Fruit fly (Drosophila melanogaster) whole organism, adult: Measurements from ENCODE around the gene CG31601.

Experiments
- CG11617 ChIP-seq: fragments of 200-800 bp; sonication (Bioruptor generic); optimal IDR thresholded peaks from 2 replicates; lab custom pipeline; 2017; ENCODE audit warnings: mild to moderate bottlenecking, missing biosample characterization, missing genetic modification reagents, missing genetic modification characterization
- CG14711 ChIP-seq: fragments of 200-800 bp; sonication (Bioruptor generic); optimal IDR thresholded peaks from 2 replicates; lab custom pipeline; 2018; ENCODE audit warnings: missing biosample characterization, mild to moderate bottlenecking, missing genetic modification characterization, moderate library complexity
- CG7101 ChIP-seq: fragments of 200-800 bp; sonication (Bioruptor generic); optimal IDR thresholded peaks from 2 replicates; lab custom pipeline; 2018; ENCODE audit warnings: missing biosample characterization, mild to moderate bottlenecking, missing genetic modification characterization, moderate library complexity
- Crg-1 ChIP-seq: fragments of 200-800 bp; sonication (Bioruptor generic); optimal IDR thresholded peaks from 2 replicates; lab custom pipeline; 2016; ENCODE audit warnings: missing biosample characterization, missing genetic modification characterization
- kay ChIP-seq: fragments of 200-800 bp; sonication (Bioruptor generic); peaks from one replicate; lab custom pipeline; 2016; ENCODE audit warnings: missing biosample characterization, missing genetic modification characterization, borderline replicate concordance
- pad ChIP-seq: fragments of 200-800 bp; sonication (Bioruptor generic); optimal IDR thresholded peaks from 3 replicates; lab custom pipeline; 2017; ENCODE audit warnings: missing biosample characterization, missing genetic modification characterization, mild to moderate bottlenecking, moderate library complexity, missing genetic modification reagents

- TF ChIP-seq pad (GFP tag; lab: Kevin White, UChicago), result no peak
- TF ChIP-seq kay, result no peak
- no peak for TF ChIP-seq CG11617
- no peak for TF ChIP-seq CG14711 (tag; lab: Kevin White, UChicago)
- no peak for TF ChIP-seq Crg-1 (GFP tag; lab: Kevin White, UChicago)
- no peak for TF ChIP-seq CG7101
These were observed 10.5 kb upstream of the CG31601 start, which contains the start of gene CG34173 for dm6 chr2L:22054202-22054601.
